Fruit fly (Drosophila melanogaster): Measurements from ENCODE around the gene Dtg.

DNA sequence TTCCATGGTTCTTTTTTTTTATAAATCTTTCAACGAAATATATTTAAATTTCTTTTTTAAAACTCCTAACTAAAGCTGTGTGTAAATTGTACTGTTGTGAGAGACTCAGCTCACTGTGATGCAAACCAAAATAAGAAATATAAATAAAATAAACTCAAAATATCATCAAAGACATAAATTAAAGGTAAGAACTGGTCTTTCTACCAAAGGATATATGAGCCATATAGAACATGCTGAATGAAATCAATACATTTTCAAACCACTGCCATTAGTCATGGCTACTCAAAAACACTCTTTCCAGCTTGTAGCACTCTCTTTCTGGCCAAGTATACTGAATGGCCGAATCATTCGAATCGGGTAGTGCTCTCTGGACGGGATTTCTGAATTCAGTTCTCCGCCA, 46.9 kb downstream of the Dtg start, which contains the start of the genes CG14391 and NijC:
- no peak for TF ChIP-seq h (optimal IDR thresholded peaks at IDR 0.05)
- TF ChIP-seq Sin3A (optimal IDR thresholded peaks at IDR 0.05): no peak
- no peak for TF ChIP-seq psq (optimal IDR thresholded peaks at IDR 0.05)
- TF ChIP-seq insv (optimal IDR thresholded peaks at IDR 0.05): no peak

Measured in Kc167 (cell line).